Worm (Caenorhabditis elegans) whole organism, L2 larva: ENCODE results near the gene E02H4.4.

ENCODE experiments used
- C34F6.9 ChIP-seq: fragments of 150-350 bp; optimal IDR thresholded peaks from 2 replicates; lab custom pipeline; 2014; ENCODE audit warnings: missing biosample characterization, missing genetic modification characterization
- F13H6.1 ChIP-seq: sonication (generic microtip); optimal IDR thresholded peaks from 2 replicates; lab custom pipeline; 2016; ENCODE audit warnings: missing genetic modification characterization, missing compliant biosample characterization
- R02D3.7 ChIP-seq: fragments of 150-350 bp; optimal IDR thresholded peaks from 2 replicates; lab custom pipeline; 2014; ENCODE audit warnings: missing biosample characterization, missing genetic modification characterization
- Y55F3AM.14 ChIP-seq: fragments of 200-800 bp; sonication (Bioruptor generic); optimal IDR thresholded peaks from 2 replicates; lab custom pipeline; 2018; ENCODE audit warnings: mild to moderate bottlenecking, missing genetic modification characterization, missing compliant biosample characterization
- ZK546.5 ChIP-seq: sonication (generic microtip); optimal IDR thresholded peaks from 2 replicates; lab custom pipeline; 2017; ENCODE audit warnings: missing biosample characterization, missing genetic modification characterization
- alr-1 ChIP-seq: fragments of 150-350 bp; optimal IDR thresholded peaks from 2 replicates; lab custom pipeline; 2014; ENCODE audit warnings: missing biosample characterization, missing genetic modification characterization
- aly-2 ChIP-seq: fragments of 150-350 bp; optimal IDR thresholded peaks from 2 replicates; lab custom pipeline; 2014; ENCODE audit warnings: missing biosample characterization, missing genetic modification characterization
- ama-1 ChIP-seq: fragments of 150-350 bp; optimal IDR thresholded peaks from 2 replicates; lab custom pipeline; 2018; ENCODE audit warnings: inconsistent platforms
- blmp-1 ChIP-seq: sonication (generic microtip); optimal IDR thresholded peaks from 2 replicates; lab custom pipeline; 2017; ENCODE audit warnings: missing genetic modification characterization, mild to moderate bottlenecking, missing compliant biosample characterization, antibody characterized with exemption, moderate library complexity; ENCODE audit not compliant: insufficient read depth
- ceh-16 ChIP-seq: fragments of 150-350 bp; optimal IDR thresholded peaks from 2 replicates; lab custom pipeline; 2014; ENCODE audit warnings: missing biosample characterization, missing genetic modification characterization
- egl-27 ChIP-seq: sonication (generic microtip); optimal IDR thresholded peaks from 3 replicates; lab custom pipeline; 2017; ENCODE audit warnings: missing biosample characterization, missing genetic modification reagents, missing genetic modification characterization
- elt-1 ChIP-seq: fragments of 150-350 bp; optimal IDR thresholded peaks from 2 replicates; lab custom pipeline; 2014; ENCODE audit warnings: missing biosample characterization, missing genetic modification characterization
- elt-3 ChIP-seq: sonication (generic microtip); optimal IDR thresholded peaks from 2 replicates; lab custom pipeline; 2017; ENCODE audit warnings: missing biosample characterization, missing genetic modification characterization
- fos-1 ChIP-seq: fragments of 150-350 bp; optimal IDR thresholded peaks from 2 replicates; lab custom pipeline; 2014; ENCODE audit warnings: missing biosample characterization, missing genetic modification characterization
- gmeb-1 ChIP-seq: fragments of 150-350 bp; optimal IDR thresholded peaks from 2 replicates; lab custom pipeline; 2014; ENCODE audit warnings: missing biosample characterization, missing genetic modification characterization
- lin-13 ChIP-seq: fragments of 150-350 bp; optimal IDR thresholded peaks from 2 replicates; lab custom pipeline; 2014; ENCODE audit warnings: missing biosample characterization, missing genetic modification reagents, missing genetic modification characterization
- lin-39 ChIP-seq: fragments of 150-350 bp; optimal IDR thresholded peaks from 2 replicates; lab custom pipeline; 2014; ENCODE audit warnings: missing biosample characterization, missing genetic modification reagents, missing genetic modification characterization
- mab-5 ChIP-seq: fragments of 150-350 bp; optimal IDR thresholded peaks from 2 replicates; lab custom pipeline; 2014; ENCODE audit warnings: missing biosample characterization, missing genetic modification characterization
- mdl-1 ChIP-seq, 2 experiments: fragments of 150-350 bp in 1 of 2; sonication (generic microtip) in 1 of 2; optimal IDR thresholded peaks; 2 replicates each; lab custom pipeline; 2017; ENCODE audit warnings: missing biosample characterization in 2 of 2, missing genetic modification characterization in 2 of 2
- nhr-10 ChIP-seq: sonication (generic microtip); optimal IDR thresholded peaks from 2 replicates; lab custom pipeline; 2017; ENCODE audit warnings: missing biosample characterization, missing genetic modification characterization
- nhr-11 ChIP-seq: fragments of 150-350 bp; optimal IDR thresholded peaks from 2 replicates; lab custom pipeline; 2014; ENCODE audit warnings: missing biosample characterization, missing genetic modification characterization
- nhr-12 ChIP-seq: fragments of 150-350 bp; optimal IDR thresholded peaks from 2 replicates; lab custom pipeline; 2014; ENCODE audit warnings: missing biosample characterization, missing genetic modification characterization
- nhr-21 ChIP-seq: fragments of 150-350 bp; optimal IDR thresholded peaks from 2 replicates; lab custom pipeline; 2014; ENCODE audit warnings: missing biosample characterization, missing genetic modification characterization
- nhr-237 ChIP-seq: fragments of 150-350 bp; optimal IDR thresholded peaks from 2 replicates; lab custom pipeline; 2014; ENCODE audit warnings: missing biosample characterization, missing genetic modification characterization
- nhr-6 ChIP-seq: fragments of 150-350 bp; optimal IDR thresholded peaks from 2 replicates; lab custom pipeline; 2014; ENCODE audit warnings: missing biosample characterization, missing genetic modification characterization
- nhr-77 ChIP-seq: fragments of 150-350 bp; optimal IDR thresholded peaks from 2 replicates; lab custom pipeline; 2014; ENCODE audit warnings: missing biosample characterization, missing genetic modification characterization
- peb-1 ChIP-seq: fragments of 150-350 bp; optimal IDR thresholded peaks from 2 replicates; lab custom pipeline; 2014; ENCODE audit warnings: missing biosample characterization, missing genetic modification characterization
- sem-4 ChIP-seq: fragments of 150-350 bp; optimal IDR thresholded peaks from 2 replicates; lab custom pipeline; 2014; ENCODE audit warnings: missing biosample characterization, missing genetic modification reagents, missing genetic modification characterization
- skn-1 ChIP-seq: sonication (generic microtip); optimal IDR thresholded peaks from 2 replicates; lab custom pipeline; 2017; ENCODE audit warnings: missing biosample characterization, missing genetic modification characterization
- sma-3 ChIP-seq: sonication (generic microtip); optimal IDR thresholded peaks from 2 replicates; lab custom pipeline; 2016; ENCODE audit warnings: missing genetic modification reagents, missing genetic modification characterization, missing compliant biosample characterization
- sma-9 ChIP-seq, 2 experiments: fragments of 150-350 bp in 1 of 2; sonication (generic microtip) in 1 of 2; optimal IDR thresholded peaks; 2 replicates each; lab custom pipeline; 2014 to 2016; ENCODE audit warnings: missing genetic modification characterization in 2 of 2, mild to moderate bottlenecking in 1 of 2, missing biosample characterization in 1 of 2, missing compliant biosample characterization in 1 of 2, missing genetic modification reagents in 1 of 2, moderate library complexity in 1 of 2
- snpc-4 ChIP-seq: fragments of 150-350 bp; optimal IDR thresholded peaks from 2 replicates; lab custom pipeline; 2014; ENCODE audit warnings: missing biosample characterization, missing genetic modification characterization
- unc-39 ChIP-seq: fragments of 150-350 bp; optimal IDR thresholded peaks from 2 replicates; lab custom pipeline; 2014; ENCODE audit warnings: missing biosample characterization, missing genetic modification characterization
- unc-62 ChIP-seq: fragments of 150-350 bp; optimal IDR thresholded peaks from 2 replicates; lab custom pipeline; 2014; ENCODE audit warnings: missing biosample characterization, missing genetic modification reagents, missing genetic modification characterization
- zag-1 ChIP-seq: fragments of 150-350 bp; optimal IDR thresholded peaks from 2 replicates; lab custom pipeline; 2014; ENCODE audit warnings: missing biosample characterization, missing genetic modification characterization
- ztf-1 ChIP-seq: fragments of 200-800 bp; sonication (Bioruptor generic); conservative IDR thresholded peaks from 2 replicates; pipeline ENCODE4 v1.3.6; 2022; ENCODE audit warnings: missing genetic modification characterization, missing compliant biosample characterization
- ztf-11 ChIP-seq: sonication (generic microtip); optimal IDR thresholded peaks from 2 replicates; lab custom pipeline; 2017; ENCODE audit warnings: missing biosample characterization, missing genetic modification characterization
- ztf-4 ChIP-seq: fragments of 150-350 bp; optimal IDR thresholded peaks from 2 replicates; lab custom pipeline; 2014; ENCODE audit warnings: missing biosample characterization, missing genetic modification characterization

The E02H4.4 gene

ce11 chrX:14252042-14252441 is 5.7 kb upstream of the E02H4.4 start, which contains the start of gene E02H4.6:
Gene E02H4.6 (minus strand): TSS chrX:14252142.
- TF ChIP-seq ztf-11 (tag; lab: Kevin White, UChicago) (no peak), unc-62 (GFP tag; lab: Kevin White, UChicago) (no peak), lin-13 (GFP tag; lab: Kevin White, UChicago) (no peak), nhr-10 (no peak), nhr-237 (no peak), zag-1 (tag; lab: Kevin White, UChicago) (no peak), elt-3 (no peak), lin-39 (no peak), sma-3 (GFP tag; lab: Kevin White, UChicago) (no peak), sma-9 (GFP tag; optimal IDR thresholded peaks at IDR 0.05; lab: Kevin White, UChicago) (no peak), sma-9 (tag; optimal IDR thresholded peaks at IDR 0.05; lab: Kevin White, UChicago) (no peak), nhr-77 (tag; lab: Kevin White, UChicago) (no peak), nhr-11 (tag; lab: Kevin White, UChicago) (no peak), aly-2 (tag; lab: Kevin White, UChicago) (no peak), nhr-6 (tag; lab: Kevin White, UChicago) (no peak), fos-1 (no peak), gmeb-1 (tag; lab: Kevin White, UChicago) (no peak), blmp-1 (tag; lab: Kevin White, UChicago) (no peak)

DNA sequence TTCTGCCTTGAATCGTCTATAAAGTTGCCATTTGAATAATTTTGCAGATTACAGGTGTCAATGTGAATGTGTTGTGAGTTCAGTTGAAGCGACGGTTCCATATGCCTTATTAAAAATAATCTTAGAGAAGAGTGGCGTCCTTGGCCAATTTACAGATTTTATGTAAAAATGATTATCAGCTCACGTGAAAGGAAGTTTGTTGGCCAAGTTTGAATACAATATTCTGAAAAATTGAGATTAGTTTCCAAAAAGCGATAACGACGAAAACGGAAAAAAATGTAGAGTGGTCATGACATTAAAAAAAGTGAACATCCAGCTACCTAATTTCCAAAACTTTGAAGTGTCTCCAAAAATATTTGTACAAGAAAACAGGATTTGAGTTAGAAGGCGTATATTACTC is 2.7 kb upstream of the E02H4.4 start, which contains the start of gene E02H4.5:
Gene E02H4.5 (minus strand): TSS at position 101 of the 400 bp plus-strand sequence.
- TF ChIP-seq blmp-1 (tag; lab: Kevin White, UChicago) (no peak), elt-3 (no peak), C34F6.9 (tag; lab: Kevin White, UChicago) (no peak), ztf-4 (tag; lab: Kevin White, UChicago) (no peak), nhr-10 (no peak), lin-13 (GFP tag; lab: Kevin White, UChicago) (no peak), nhr-21 (tag; lab: Kevin White, UChicago) (no peak)
- TF ChIP-seq, all 48 proteins: peak for 0

- TF ChIP-seq fos-1 (no peak), blmp-1 (tag; lab: Kevin White, UChicago) (no peak), mab-5 (no peak), elt-3 (no peak), F13H6.1 (tag; lab: Kevin White, UChicago) (no peak), peb-1 (tag; lab: Kevin White, UChicago) (no peak), nhr-77 (tag; lab: Kevin White, UChicago) (no peak), alr-1 (tag; lab: Kevin White, UChicago) (no peak), mdl-1 (tag; optimal IDR thresholded peaks at IDR 0.05; lab: Kevin White, UChicago) (no peak)
Measured at ce11 chrX:14255973-14256372, 1.8 kb upstream of the E02H4.4 start, which contains the start of gene E02H4.7. Gene E02H4.7 (plus strand): TSS chrX:14256273.

DNA sequence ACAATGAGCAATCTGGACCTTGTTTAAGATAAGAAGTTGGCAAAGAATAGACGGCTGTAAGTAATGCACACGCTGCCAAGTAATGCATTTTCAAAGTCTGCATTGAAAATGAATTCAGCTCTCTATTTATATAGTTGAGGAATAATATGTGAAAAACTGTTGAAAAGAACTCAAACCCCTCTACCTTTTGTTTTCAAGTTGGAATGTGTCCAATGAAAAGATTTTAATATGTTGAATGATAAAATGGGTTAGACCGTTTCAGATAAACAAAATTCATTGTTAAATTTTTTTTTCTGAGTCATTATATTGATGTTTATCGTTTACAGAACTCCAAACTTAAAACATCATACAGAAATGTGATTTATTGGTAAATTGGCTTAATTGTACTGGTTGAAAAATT is 5.7 kb downstream of the E02H4.4 start, which contains the start of gene E02H4.8:
Gene E02H4.8 (minus strand): TSS at position 101 of the 400 bp plus-strand sequence.
- TF ChIP-seq mab-5 (no peak), lin-39 (no peak), alr-1 (tag; lab: Kevin White, UChicago) (no peak), unc-62 (GFP tag; lab: Kevin White, UChicago) (no peak), skn-1 (tag; lab: Kevin White, UChicago) (no peak), zag-1 (tag; lab: Kevin White, UChicago) (no peak), mdl-1 (tag; optimal IDR thresholded peaks at IDR 0.05; lab: Kevin White, UChicago) (no peak), ZK546.5 (no peak), C34F6.9 (tag; lab: Kevin White, UChicago) (no peak), ztf-11 (tag; lab: Kevin White, UChicago) (no peak), elt-3 (no peak), elt-1 (tag; lab: Kevin White, UChicago) (no peak), nhr-12 (no peak), ztf-1 (GFP tag; lab: Robert Waterston, UW) (no peak), nhr-11 (tag; lab: Kevin White, UChicago) (no peak), ceh-16 (tag; lab: Kevin White, UChicago) (no peak), snpc-4 (tag; lab: Kevin White, UChicago) (no peak), ama-1 (no peak), nhr-10 (no peak), Y55F3AM.14 (GFP tag; lab: Kevin White, UChicago) (no peak)

ce11 chrX:14267170-14267569 is 9.4 kb downstream of the E02H4.4 start:
- TF ChIP-seq unc-39 (tag; lab: Kevin White, UChicago) (no peak), ztf-11 (tag; lab: Kevin White, UChicago) (no peak), R02D3.7 (no peak), elt-1 (tag; lab: Kevin White, UChicago) (peak; percentile 29), egl-27 (no peak), sem-4 (tag; lab: Kevin White, UChicago) (no peak), blmp-1 (tag; lab: Kevin White, UChicago) (no peak)
